Fruit fly (Drosophila melanogaster): ENCODE measurements around the gene CG14285.
A peak's percentile ranks its signal among the peaks of the same experiment; 100 is the strongest.

CG14285 gene

DNA sequence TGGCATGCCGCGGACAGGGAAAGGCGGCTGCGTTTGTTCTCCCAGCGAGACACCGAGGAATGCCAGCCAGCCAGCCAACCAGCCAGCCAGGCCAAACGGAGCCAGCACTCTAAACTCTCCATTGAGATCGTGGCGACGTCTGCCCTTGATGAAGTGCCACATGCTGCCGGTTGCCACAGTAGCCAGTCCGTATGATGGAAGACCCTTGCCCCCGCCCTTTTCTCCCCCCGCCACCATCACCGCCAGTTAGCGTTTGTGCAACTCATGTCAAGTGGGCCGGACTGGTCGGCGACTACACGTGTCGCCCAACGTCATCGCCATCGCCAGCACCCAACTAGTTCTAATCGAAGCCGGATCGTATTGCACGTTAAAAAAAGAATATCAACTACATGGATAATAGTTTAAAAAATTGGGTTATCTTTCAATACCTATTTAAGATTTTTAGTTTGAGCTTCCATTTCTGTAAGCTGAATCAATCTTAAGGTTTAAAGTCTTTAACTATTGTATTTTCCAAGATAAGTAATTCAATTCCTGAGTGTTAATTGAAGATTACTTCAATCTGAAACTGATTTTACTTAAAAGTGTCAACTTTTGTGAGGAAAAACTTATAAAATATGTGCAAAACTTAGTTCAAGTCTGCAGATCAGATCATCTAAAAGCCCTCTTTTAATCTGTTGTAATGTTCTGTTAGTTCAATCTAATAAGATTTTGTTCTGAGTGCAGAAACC is 45.5 kb downstream of the CG14285 start (continued):
- TF ChIP-seq Hr78 (GFP tag; optimal IDR thresholded peaks at IDR 0.05), result no peak
- TF ChIP-seq ap (GFP tag; IDR thresholded peaks at IDR 0.05), result no peak
- TF ChIP-seq bsh (GFP tag; optimal IDR thresholded peaks at IDR 0.05), result peak in 1 of 2 experiments; percentile 63
- no peak for TF ChIP-seq CG8944 (GFP tag; optimal IDR thresholded peaks at IDR 0.05)
- no peak for TF ChIP-seq odd (GFP tag; optimal IDR thresholded peaks at IDR 0.05)
- TF ChIP-seq CG2120 (GFP tag; optimal IDR thresholded peaks at IDR 0.05), result no peak
- no peak for TF ChIP-seq Side (GFP tag; optimal IDR thresholded peaks at IDR 0.05)
- TF ChIP-seq CG3726 (GFP tag; IDR thresholded peaks at IDR 0.05), result no peak
- peak; percentile 33 for TF ChIP-seq CG2712 (tag; optimal IDR thresholded peaks at IDR 0.05)
- TF ChIP-seq Nf-YC (tag; optimal IDR thresholded peaks at IDR 0.05), result no peak
- TF ChIP-seq tio (GFP tag; optimal IDR thresholded peaks at IDR 0.05), result peak; percentile 17
- TF ChIP-seq Pdp1 (GFP tag; optimal IDR thresholded peaks at IDR 0.05), result peak in 1 of 2 experiments; percentile 13
- TF ChIP-seq CG15269 (tag; optimal IDR thresholded peaks at IDR 0.05), result no peak
- TF ChIP-seq grau (tag; optimal IDR thresholded peaks at IDR 0.05), result peak; percentile 20
- TF ChIP-seq CG14014 (GFP tag; IDR thresholded peaks at IDR 0.05), result no peak
- peak; percentile 42 for TF ChIP-seq Hey (tag; optimal IDR thresholded peaks at IDR 0.05)
- no peak for TF ChIP-seq Mad (GFP tag; optimal IDR thresholded peaks at IDR 0.05)
- no peak for TF ChIP-seq CG17802 (tag; optimal IDR thresholded peaks at IDR 0.05)
- peak; percentile 26 for TF ChIP-seq CG2678 (tag; optimal IDR thresholded peaks at IDR 0.05)
- TF ChIP-seq emc (GFP tag; optimal IDR thresholded peaks at IDR 0.05), result no peak
- peak; percentile 50 for TF ChIP-seq crol (GFP tag; IDR thresholded peaks at IDR 0.05)
- TF ChIP-seq CG1832 (GFP tag; optimal IDR thresholded peaks at IDR 0.05), result no peak
- no peak for TF ChIP-seq tll (GFP tag; optimal IDR thresholded peaks at IDR 0.05)
- peak; percentile 6 for TF ChIP-seq CG14710 (tag; optimal IDR thresholded peaks at IDR 0.05)
- TF ChIP-seq CG17568 (GFP tag; optimal IDR thresholded peaks at IDR 0.05), result no peak
- TF ChIP-seq stc (GFP tag; IDR thresholded peaks at IDR 0.05), result no peak
- TF ChIP-seq bigmax (GFP tag; optimal IDR thresholded peaks at IDR 0.05), result no peak
- TF ChIP-seq ssp (GFP tag; IDR thresholded peaks at IDR 0.05), result no peak
- no peak for TF ChIP-seq hbn (GFP tag; IDR thresholded peaks at IDR 0.05; ENCODE audit: partially characterized antibody)
- peak in 1 of 3 experiments; percentile 36 for TF ChIP-seq lola (GFP tag; optimal IDR thresholded peaks at IDR 0.05)
- no peak for TF ChIP-seq sug (tag; optimal IDR thresholded peaks at IDR 0.05)
- no peak for TF ChIP-seq Optix (GFP tag; IDR thresholded peaks at IDR 0.05)
- no peak for TF ChIP-seq Gug (GFP tag; IDR thresholded peaks at IDR 0.05)

DNA sequence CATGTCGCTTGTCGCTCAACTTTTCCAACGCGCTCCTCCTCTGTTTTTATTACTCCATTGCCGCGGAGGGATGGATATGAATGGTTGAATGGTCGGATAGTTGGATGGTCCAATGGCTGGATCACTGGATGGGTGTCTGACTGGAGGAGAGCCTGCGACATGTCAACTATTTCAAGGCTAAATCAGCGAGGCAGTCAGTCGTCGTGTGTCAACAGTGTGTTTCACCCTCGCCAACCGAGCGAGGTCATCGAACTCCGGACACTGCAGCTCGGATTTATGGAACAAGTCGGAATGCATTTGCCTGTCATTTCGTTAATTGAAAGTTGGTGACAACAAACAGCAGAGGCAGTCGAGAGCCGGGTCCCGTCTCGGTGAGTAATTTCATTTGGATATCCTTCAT is 47.1 kb downstream of the CG14285 start:
- no peak for TF ChIP-seq chn (GFP tag; optimal IDR thresholded peaks at IDR 0.05)
- TF ChIP-seq Dip2 (GFP tag; IDR thresholded peaks at IDR 0.05), result no peak
- TF ChIP-seq CG10431 (GFP tag; optimal IDR thresholded peaks at IDR 0.05), result no peak
- no peak for TF ChIP-seq ham (GFP tag; IDR thresholded peaks at IDR 0.05)
- TF ChIP-seq Ets97D (GFP tag; optimal IDR thresholded peaks at IDR 0.05), result no peak
- no peak for TF ChIP-seq dmrt99B (tag; optimal IDR thresholded peaks at IDR 0.05)
- TF ChIP-seq CG11504 (tag; optimal IDR thresholded peaks at IDR 0.05), result no peak
- TF ChIP-seq aop (GFP tag; IDR thresholded peaks at IDR 0.05), result no peak
- TF ChIP-seq twi (tag; optimal IDR thresholded peaks at IDR 0.05), result peak; percentile 45

Data from whole organism, embryonic.